Worm (Caenorhabditis elegans) whole organism, mixed stage, embryonic: ENCODE data around the gene his-40.

ENCODE experiments used
- M03D4.4 ChIP-seq: sonication (generic microtip); optimal IDR thresholded peaks from 2 replicates; lab custom pipeline; 2017; ENCODE audit warnings: mild to moderate bottlenecking, missing genetic modification characterization, missing compliant biosample characterization
- ceh-39 ChIP-seq: fragments of 150-350 bp; optimal IDR thresholded peaks from 2 replicates; lab custom pipeline; 2014; ENCODE audit warnings: missing biosample characterization, missing genetic modification characterization
- ceh-43 ChIP-seq: fragments of 200-800 bp; sonication (Bioruptor generic); optimal IDR thresholded peaks from 2 replicates; lab custom pipeline; 2018; ENCODE audit warnings: mild to moderate bottlenecking, missing genetic modification characterization, moderate library complexity, missing compliant biosample characterization
- ceh-83 ChIP-seq: fragments of 200-800 bp; sonication (Bioruptor generic); optimal IDR thresholded peaks from 2 replicates; lab custom pipeline; 2018; ENCODE audit warnings: mild to moderate bottlenecking, missing genetic modification characterization, missing compliant biosample characterization
- ces-1 ChIP-seq: fragments of 150-350 bp; optimal IDR thresholded peaks from 2 replicates; lab custom pipeline; 2014; ENCODE audit warnings: missing biosample characterization, missing genetic modification reagents, missing genetic modification characterization
- cnd-1 ChIP-seq: fragments of 200-800 bp; sonication (Bioruptor generic); optimal IDR thresholded peaks from 2 replicates; lab custom pipeline; 2018; ENCODE audit warnings: mild to moderate bottlenecking, missing genetic modification characterization, missing compliant biosample characterization
- drap-1 ChIP-seq: fragments of 200-800 bp; sonication (Bioruptor generic); optimal IDR thresholded peaks from 3 replicates; lab custom pipeline; 2018; ENCODE audit warnings: mild to moderate bottlenecking, missing genetic modification characterization, missing compliant biosample characterization
- elt-1 ChIP-seq: sonication (generic microtip); optimal IDR thresholded peaks from 2 replicates; lab custom pipeline; 2017; ENCODE audit warnings: missing genetic modification characterization, mild to moderate bottlenecking, missing compliant biosample characterization, antibody characterized with exemption, moderate library complexity, borderline replicate concordance; ENCODE audit not compliant: insufficient read depth
- elt-3 ChIP-seq: fragments of 150-350 bp; optimal IDR thresholded peaks from 2 replicates; lab custom pipeline; 2014; ENCODE audit warnings: missing biosample characterization, missing genetic modification characterization
- flh-1 ChIP-seq: fragments of 200-800 bp; sonication (Bioruptor generic); optimal IDR thresholded peaks from 2 replicates; lab custom pipeline; 2018; ENCODE audit warnings: mild to moderate bottlenecking, missing genetic modification characterization, moderate library complexity, missing compliant biosample characterization
- ham-2 ChIP-seq: fragments of 200-800 bp; sonication (Bioruptor generic); optimal IDR thresholded peaks from 2 replicates; lab custom pipeline; 2018; ENCODE audit warnings: mild to moderate bottlenecking, missing genetic modification characterization, missing compliant biosample characterization
- hlh-1 ChIP-seq: fragments of 150-350 bp; optimal IDR thresholded peaks from 2 replicates; lab custom pipeline; 2014; ENCODE audit warnings: missing biosample characterization, missing genetic modification reagents, missing genetic modification characterization
- lin-13 ChIP-seq: fragments of 150-350 bp; optimal IDR thresholded peaks from 2 replicates; lab custom pipeline; 2014; ENCODE audit warnings: missing biosample characterization, missing genetic modification characterization
- lin-32 ChIP-seq: fragments of 200-800 bp; sonication (Bioruptor generic); optimal IDR thresholded peaks from 2 replicates; lab custom pipeline; 2018; ENCODE audit warnings: mild to moderate bottlenecking, missing genetic modification characterization, missing compliant biosample characterization
- lsy-2 ChIP-seq: fragments of 150-350 bp; optimal IDR thresholded peaks from 2 replicates; lab custom pipeline; 2014; ENCODE audit warnings: missing biosample characterization, missing genetic modification characterization
- mls-2 ChIP-seq: sonication (generic microtip); optimal IDR thresholded peaks from 2 replicates; lab custom pipeline; 2016; ENCODE audit warnings: mild to moderate bottlenecking, missing genetic modification characterization, moderate library complexity, missing compliant biosample characterization
- nhr-12 ChIP-seq: fragments of 150-350 bp; optimal IDR thresholded peaks from 2 replicates; lab custom pipeline; 2014; ENCODE audit warnings: missing biosample characterization, missing genetic modification characterization
- nhr-2 ChIP-seq: fragments of 150-350 bp; optimal IDR thresholded peaks from 2 replicates; lab custom pipeline; 2014; ENCODE audit warnings: missing biosample characterization, missing genetic modification characterization
- nhr-28 ChIP-seq: fragments of 150-350 bp; optimal IDR thresholded peaks from 2 replicates; lab custom pipeline; 2014; ENCODE audit warnings: missing biosample characterization, missing genetic modification characterization
- nhr-76 ChIP-seq: sonication (generic microtip); optimal IDR thresholded peaks from 2 replicates; lab custom pipeline; 2017; ENCODE audit warnings: missing biosample characterization, missing genetic modification characterization
- pha-4 ChIP-seq: fragments of 150-350 bp; optimal IDR thresholded peaks from 2 replicates; lab custom pipeline; 2018; ENCODE audit warnings: missing biosample characterization, missing genetic modification reagents, missing genetic modification characterization
- sem-2 ChIP-seq: fragments of 200-800 bp; sonication (Bioruptor generic); optimal IDR thresholded peaks from 2 replicates; lab custom pipeline; 2018; ENCODE audit warnings: mild to moderate bottlenecking, missing genetic modification characterization, missing compliant biosample characterization
- sptf-1 ChIP-seq: sonication (generic microtip); optimal IDR thresholded peaks from 2 replicates; lab custom pipeline; 2017; ENCODE audit warnings: mild to moderate bottlenecking, missing genetic modification characterization, moderate library complexity, missing compliant biosample characterization
- tbx-8 ChIP-seq: fragments of 200-800 bp; sonication (Bioruptor generic); optimal IDR thresholded peaks from 2 replicates; lab custom pipeline; 2018; ENCODE audit warnings: mild to moderate bottlenecking, missing genetic modification characterization, moderate library complexity, missing compliant biosample characterization
- unc-120 ChIP-seq: sonication (generic microtip); optimal IDR thresholded peaks from 2 replicates; lab custom pipeline; 2017; ENCODE audit warnings: missing genetic modification characterization, missing compliant biosample characterization; ENCODE audit not compliant: poor library complexity, severe bottlenecking
- unc-39 ChIP-seq: fragments of 150-350 bp; optimal IDR thresholded peaks from 2 replicates; lab custom pipeline; 2014; ENCODE audit warnings: missing biosample characterization, missing genetic modification characterization
- unc-62 ChIP-seq: fragments of 150-350 bp; optimal IDR thresholded peaks from 2 replicates; lab custom pipeline; 2014; ENCODE audit warnings: missing biosample characterization, missing genetic modification reagents, missing genetic modification characterization
- zip-8 ChIP-seq: fragments of 150-350 bp; optimal IDR thresholded peaks from 2 replicates; lab custom pipeline; 2014; ENCODE audit warnings: missing biosample characterization, missing genetic modification characterization
- ztf-11 ChIP-seq: fragments of 150-350 bp; optimal IDR thresholded peaks from 2 replicates; lab custom pipeline; 2014; ENCODE audit warnings: missing biosample characterization, missing genetic modification characterization

Gene his-40

DNA sequence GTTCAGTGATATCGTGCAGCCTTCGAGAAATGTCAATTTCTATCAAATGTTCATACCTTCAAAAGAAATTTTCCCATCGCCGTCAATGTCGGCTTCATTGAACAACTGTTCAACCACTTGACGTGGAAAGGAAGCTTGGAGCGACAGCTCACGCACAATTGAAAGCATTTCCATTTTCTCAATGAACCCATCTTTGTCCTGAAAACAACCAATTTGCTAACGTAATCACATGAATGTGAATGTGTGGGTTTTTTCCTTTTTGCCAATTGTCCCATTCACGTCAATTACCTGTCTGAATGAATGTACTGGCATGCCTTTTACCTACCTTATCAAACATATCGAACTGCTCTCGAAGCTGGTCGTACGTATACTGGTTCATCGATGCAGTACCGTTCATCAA lies 13.6 kb upstream of the his-40 start:
- TF ChIP-seq nhr-12 (tag; lab: Kevin White, UChicago) (no peak), ham-2 (GFP tag; lab: Kevin White, UChicago) (no peak), nhr-76 (tag; lab: Kevin White, UChicago) (no peak), zip-8 (no peak), ceh-39 (tag; lab: Kevin White, UChicago) (no peak), hlh-1 (tag; lab: Kevin White, UChicago) (no peak)

DNA sequence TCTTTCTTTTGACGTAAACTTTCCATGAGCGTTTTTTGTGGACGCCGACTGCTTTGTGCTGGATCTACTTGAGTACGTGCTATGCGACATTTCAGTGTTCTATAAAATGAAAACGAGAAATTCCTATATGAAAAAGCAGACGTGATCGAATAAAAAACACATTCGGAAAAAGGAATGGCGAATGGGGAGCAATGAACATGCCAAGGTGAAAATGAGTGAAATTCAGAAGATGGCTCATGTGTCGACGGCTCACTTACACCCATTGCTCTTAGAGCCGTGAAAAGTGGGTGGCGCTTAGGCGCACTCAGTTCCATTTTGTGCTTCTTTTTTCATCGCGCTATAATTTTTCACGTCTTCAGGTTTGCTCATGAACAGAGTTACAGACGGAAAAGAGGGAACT lies 11.3 kb upstream of the his-40 start, which contains the start of gene K03A1.4:
K03A1.4 (minus strand) TSS at position 101 of the 400 bp plus-strand sequence.
- TF ChIP-seq unc-39 (tag; lab: Kevin White, UChicago) (no peak), nhr-12 (tag; lab: Kevin White, UChicago) (no peak), drap-1 (GFP tag; lab: Kevin White, UChicago) (no peak), flh-1 (no peak), unc-62 (no peak), lin-32 (GFP tag; lab: Kevin White, UChicago) (no peak), ham-2 (GFP tag; lab: Kevin White, UChicago) (no peak), elt-3 (tag; lab: Kevin White, UChicago) (no peak), nhr-28 (tag; lab: Kevin White, UChicago) (no peak), nhr-2 (tag; lab: Kevin White, UChicago) (no peak), lsy-2 (no peak), sem-2 (no peak), cnd-1 (tag; lab: Kevin White, UChicago) (no peak), lin-13 (tag; lab: Kevin White, UChicago) (no peak), pha-4 (no peak), hlh-1 (tag; lab: Kevin White, UChicago) (no peak), mls-2 (tag; lab: Kevin White, UChicago) (no peak), M03D4.4 (tag; lab: Kevin White, UChicago) (no peak), ztf-11 (tag; lab: Kevin White, UChicago) (no peak), tbx-8 (no peak)

DNA sequence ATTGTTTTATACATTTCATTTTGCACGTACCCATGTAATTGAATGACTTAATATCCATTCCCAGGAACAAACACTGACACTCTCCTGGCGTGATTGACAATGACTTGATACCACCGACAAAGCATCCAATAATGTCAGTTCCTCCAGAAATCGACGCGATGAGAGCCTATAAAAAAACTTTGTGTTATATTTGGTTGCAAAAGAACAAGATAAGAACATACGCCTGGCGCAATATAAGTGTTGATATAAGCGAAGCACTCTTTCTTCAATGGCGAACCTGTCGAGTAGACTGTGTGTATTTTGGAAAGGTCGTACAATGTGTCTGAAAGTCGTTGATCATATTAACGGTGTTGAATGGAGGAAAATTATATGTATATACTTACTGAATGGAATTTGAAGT lies 6.8 kb upstream of the his-40 start:
- no peak for TF ChIP-seq lin-13 (tag; lab: Kevin White, UChicago)

DNA sequence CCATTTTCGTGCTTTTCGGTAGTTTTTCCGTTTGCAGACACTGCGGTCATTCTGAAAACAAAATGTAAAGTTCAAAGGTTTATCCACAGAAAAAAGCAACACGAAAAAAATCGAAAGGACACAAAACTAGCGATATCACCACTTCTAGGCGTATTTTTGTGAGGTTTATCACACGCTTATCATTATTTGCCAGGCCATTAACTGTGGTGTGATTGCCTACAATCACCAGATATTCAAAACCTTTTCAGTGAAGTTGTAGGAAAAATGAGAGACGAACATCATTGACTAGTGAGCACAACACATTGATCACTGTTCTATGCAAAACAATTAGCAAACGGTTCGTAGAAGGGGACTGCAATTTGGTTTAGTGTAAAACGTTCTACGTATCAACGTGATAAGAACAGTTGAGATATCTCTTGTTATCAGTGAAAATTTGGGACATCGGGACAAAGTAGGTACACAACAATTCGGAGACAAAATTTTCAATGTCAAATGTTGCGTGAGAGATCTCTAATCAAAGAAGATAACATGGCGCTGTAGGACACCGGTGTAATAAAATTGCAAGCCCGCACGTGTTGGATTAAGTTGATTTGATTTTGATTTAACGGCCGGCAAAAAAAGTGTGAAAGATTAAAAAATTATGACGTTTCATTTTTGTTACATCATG lies 4.3 kb upstream of the his-40 start, which contains the start of gene sur-5:
sur-5 (minus strand) TSS at position 51 of the 667 bp plus-strand sequence.
- TF ChIP-seq unc-120: no peak
- TF ChIP-seq elt-3 (tag; lab: Kevin White, UChicago): peak; percentile 52
- no peak for TF ChIP-seq lsy-2
- no peak for TF ChIP-seq ham-2 (GFP tag; lab: Kevin White, UChicago)
- TF ChIP-seq sem-2: no peak
- TF ChIP-seq ceh-83 (GFP tag; lab: Kevin White, UChicago): no peak
- peak; percentile 45 for TF ChIP-seq hlh-1 (tag; lab: Kevin White, UChicago)
- no peak for TF ChIP-seq tbx-8
- TF ChIP-seq elt-1 (tag; lab: Kevin White, UChicago): peak; percentile 59

- peak; percentile 31 for TF ChIP-seq nhr-2 (tag; lab: Kevin White, UChicago)
- no peak for TF ChIP-seq hlh-1 (tag; lab: Kevin White, UChicago)
- peak; percentile 7 for TF ChIP-seq ces-1
- TF ChIP-seq ceh-43 (GFP tag; lab: Kevin White, UChicago): no peak
- TF ChIP-seq pha-4: peak; percentile 17
- TF ChIP-seq lin-32 (GFP tag; lab: Kevin White, UChicago): no peak
- peak; percentile 57 for TF ChIP-seq unc-120
These were observed 3.5 kb upstream of the his-40 start for ce11 chrX:7306434-7306833.

- no peak for TF ChIP-seq ztf-11 (tag; lab: Kevin White, UChicago)
- no peak for TF ChIP-seq unc-62
- TF ChIP-seq elt-3 (tag; lab: Kevin White, UChicago): no peak
- TF ChIP-seq sptf-1 (tag; lab: Kevin White, UChicago): no peak
- no peak for TF ChIP-seq ham-2 (GFP tag; lab: Kevin White, UChicago)
- no peak for TF ChIP-seq unc-39 (tag; lab: Kevin White, UChicago)
These were observed 2.0 kb downstream of the his-40 start for ce11 chrX:7311870-7312269.
